Worm (Caenorhabditis elegans) whole organism, young adult: ENCODE measurements around the gene F19C6.2.
A peak's percentile ranks its signal among the peaks of the same experiment; 100 is the strongest.

Experiments
- B0019.2 ChIP-seq: fragments of 200-800 bp; sonication (Bioruptor generic); conservative IDR thresholded peaks from 2 replicates; pipeline ENCODE4 v1.3.6; 2022; ENCODE audit warnings: missing genetic modification reagents, missing genetic modification characterization, missing compliant biosample characterization
- B0261.1 ChIP-seq: sonication (generic microtip); optimal IDR thresholded peaks from 2 replicates; lab custom pipeline; 2016; ENCODE audit warnings: mild to moderate bottlenecking, missing genetic modification characterization, moderate library complexity, missing compliant biosample characterization
- B0336.3 ChIP-seq: fragments of 200-800 bp; sonication (Bioruptor generic); IDR thresholded peaks from 2 replicates; pipeline ENCODE4 v1.3.6; 2022; ENCODE audit warnings: missing genetic modification characterization, missing compliant biosample characterization
- C06A6.2 ChIP-seq: fragments of 200-800 bp; sonication (Bioruptor generic); conservative IDR thresholded peaks from 2 replicates; pipeline ENCODE4 v1.3.6; 2022; ENCODE audit warnings: missing genetic modification characterization, missing compliant biosample characterization
- C17E4.6 ChIP-seq: fragments of 200-800 bp; sonication (Bioruptor generic); IDR thresholded peaks from 2 replicates; pipeline ENCODE4 v1.3.6; 2022; ENCODE audit warnings: missing genetic modification reagents, missing genetic modification characterization, missing compliant biosample characterization
- F10E7.11 ChIP-seq: sonication (generic microtip); optimal IDR thresholded peaks from 2 replicates; lab custom pipeline; 2017; ENCODE audit warnings: mild to moderate bottlenecking, missing genetic modification characterization, moderate library complexity, missing compliant biosample characterization
- F23B12.7 ChIP-seq: sonication (generic microtip); optimal IDR thresholded peaks from 2 replicates; lab custom pipeline; 2017; ENCODE audit warnings: missing genetic modification characterization, mild to moderate bottlenecking, missing compliant biosample characterization, antibody characterized with exemption, moderate library complexity; ENCODE audit not compliant: insufficient read depth
- F49E8.2 ChIP-seq: sonication (generic microtip); optimal IDR thresholded peaks from 3 replicates; lab custom pipeline; 2017; ENCODE audit warnings: missing genetic modification characterization, mild to moderate bottlenecking, missing compliant biosample characterization, antibody characterized with exemption, moderate library complexity; ENCODE audit not compliant: insufficient read depth
- F55B11.4 ChIP-seq: sonication (generic microtip); optimal IDR thresholded peaks from 2 replicates; lab custom pipeline; 2016; ENCODE audit warnings: missing compliant biosample characterization, missing genetic modification characterization, borderline replicate concordance; ENCODE audit not compliant: insufficient read depth
- Y53F4B.3 ChIP-seq: fragments of 200-800 bp; sonication (Bioruptor generic); IDR thresholded peaks from 2 replicates; pipeline ENCODE4 v1.3.6; 2022; ENCODE audit warnings: missing genetic modification reagents, missing genetic modification characterization, missing compliant biosample characterization
- Y56A3A.18 ChIP-seq: fragments of 200-800 bp; sonication (Bioruptor generic); IDR thresholded peaks from 2 replicates; pipeline ENCODE4 v1.3.6; 2022; ENCODE audit warnings: missing genetic modification reagents, missing genetic modification characterization, missing compliant biosample characterization
- Y95B8A.8 ChIP-seq: fragments of 200-800 bp; sonication (Bioruptor generic); IDR thresholded peaks from 2 replicates; pipeline ENCODE4 v1.3.6; 2022; ENCODE audit warnings: missing genetic modification reagents, missing genetic modification characterization, missing compliant biosample characterization
- akir-1 ChIP-seq: fragments of 200-800 bp; sonication (Bioruptor generic); optimal IDR thresholded peaks from 2 replicates; lab custom pipeline; 2018; ENCODE audit warnings: mild to moderate bottlenecking, missing genetic modification characterization, moderate library complexity, missing compliant biosample characterization
- ama-1 ChIP-seq, 3 experiments: fragments of 150-350 bp in 1 of 3; sonication (generic microtip) in 2 of 3; optimal IDR thresholded peaks; 2 replicates each; lab custom pipeline; 2014 to 2018; ENCODE audit warnings: missing biosample characterization in 2 of 3, missing genetic modification characterization in 2 of 3, missing genetic modification reagents in 2 of 3
- aptf-2 ChIP-seq: fragments of 200-800 bp; sonication (Bioruptor generic); conservative IDR thresholded peaks from 2 replicates; pipeline ENCODE4 v1.3.6; 2022; ENCODE audit warnings: missing genetic modification reagents, missing genetic modification characterization, missing compliant biosample characterization
- chd-7 ChIP-seq: sonication (generic microtip); optimal IDR thresholded peaks from 2 replicates; lab custom pipeline; 2016; ENCODE audit warnings: mild to moderate bottlenecking, missing genetic modification characterization, moderate library complexity, missing compliant biosample characterization
- dox-1 ChIP-seq: fragments of 200-800 bp; sonication (Bioruptor generic); IDR thresholded peaks from 2 replicates; pipeline ENCODE4 v1.3.6; 2022; ENCODE audit warnings: missing genetic modification reagents, missing genetic modification characterization, missing compliant biosample characterization
- efl-1 ChIP-seq: fragments of 150-350 bp; optimal IDR thresholded peaks from 2 replicates; lab custom pipeline; 2014; ENCODE audit warnings: missing biosample characterization, missing genetic modification reagents, missing genetic modification characterization
- fkh-3 ChIP-seq: sonication (generic microtip); optimal IDR thresholded peaks from 2 replicates; lab custom pipeline; 2016; ENCODE audit warnings: mild to moderate bottlenecking, missing genetic modification characterization, missing compliant biosample characterization
- hlh-12 ChIP-seq: sonication (generic microtip); optimal IDR thresholded peaks from 2 replicates; lab custom pipeline; 2016; ENCODE audit warnings: missing genetic modification characterization, missing compliant biosample characterization
- hlh-26 ChIP-seq: fragments of 200-800 bp; sonication (Bioruptor generic); conservative IDR thresholded peaks from 2 replicates; pipeline ENCODE4 v1.3.6; 2022; ENCODE audit warnings: missing genetic modification reagents, missing genetic modification characterization, missing compliant biosample characterization
- hrde-1 ChIP-seq: sonication (generic microtip); optimal IDR thresholded peaks from 2 replicates; lab custom pipeline; 2016; ENCODE audit warnings: missing genetic modification characterization, mild to moderate bottlenecking, missing compliant biosample characterization, moderate library complexity, missing genotype, missing genetic modification reagents, borderline replicate concordance
- let-526 ChIP-seq: fragments of 200-800 bp; sonication (Bioruptor generic); IDR thresholded peaks from 2 replicates; pipeline ENCODE4 v1.3.6; 2022; ENCODE audit warnings: missing genetic modification reagents, missing genetic modification characterization, missing compliant biosample characterization
- lin-54 ChIP-seq: fragments of 200-800 bp; sonication (Bioruptor generic); optimal IDR thresholded peaks from 2 replicates; lab custom pipeline; 2018; ENCODE audit warnings: mild to moderate bottlenecking, missing genetic modification characterization, missing compliant biosample characterization
- lsy-27 ChIP-seq: sonication (generic microtip); optimal IDR thresholded peaks from 2 replicates; lab custom pipeline; 2017; ENCODE audit warnings: missing genetic modification characterization, mild to moderate bottlenecking, missing compliant biosample characterization, antibody characterized with exemption, missing genotype, borderline replicate concordance; ENCODE audit not compliant: insufficient read depth
- nfya-1 ChIP-seq: sonication (generic microtip); optimal IDR thresholded peaks from 2 replicates; lab custom pipeline; 2017; ENCODE audit warnings: antibody characterized with exemption, missing compliant biosample characterization, missing genetic modification characterization, borderline replicate concordance; ENCODE audit not compliant: insufficient read depth
- nhr-120 ChIP-seq: fragments of 200-800 bp; sonication (Bioruptor generic); IDR thresholded peaks from 2 replicates; pipeline ENCODE4 v1.3.6; 2022; ENCODE audit warnings: missing genetic modification characterization, missing compliant biosample characterization
- nhr-80 ChIP-seq: sonication (generic microtip); optimal IDR thresholded peaks from 2 replicates; lab custom pipeline; 2016; ENCODE audit warnings: missing genetic modification characterization, missing compliant biosample characterization
- rcor-1 ChIP-seq: fragments of 200-800 bp; sonication (Bioruptor generic); IDR thresholded peaks from 2 replicates; pipeline ENCODE4 v1.3.6; 2022; ENCODE audit warnings: missing genetic modification reagents, missing genetic modification characterization, missing compliant biosample characterization
- rec-8 ChIP-seq, 2 experiments: sonication (generic microtip); optimal IDR thresholded peaks; 2 replicates each; lab custom pipeline; 2016; ENCODE audit warnings: mild to moderate bottlenecking in 2 of 2, missing genetic modification characterization in 2 of 2, missing genetic modification reagents in 2 of 2, missing genotype in 2 of 2, missing biosample characterization in 1 of 2, missing compliant biosample characterization in 1 of 2, moderate library complexity in 1 of 2
- repo-1 ChIP-seq: sonication (generic microtip); optimal IDR thresholded peaks from 2 replicates; lab custom pipeline; 2017; ENCODE audit warnings: mild to moderate bottlenecking, missing genetic modification characterization, missing compliant biosample characterization
- rpc-1 ChIP-seq, 2 experiments: fragments of 150-350 bp in 1 of 2; sonication (generic microtip) in 1 of 2; optimal IDR thresholded peaks; 2 replicates each; lab custom pipeline; 2014 to 2018; ENCODE audit warnings: missing biosample characterization in 1 of 2, missing genetic modification characterization in 1 of 2, missing genetic modification reagents in 1 of 2, missing genotype in 1 of 2
- sea-2 ChIP-seq: fragments of 200-800 bp; sonication (Bioruptor generic); IDR thresholded peaks from 2 replicates; pipeline ENCODE4 v1.3.6; 2022; ENCODE audit warnings: missing genetic modification characterization, missing compliant biosample characterization
- snpc-1.1 ChIP-seq: sonication (generic microtip); optimal IDR thresholded peaks from 2 replicates; lab custom pipeline; 2017; ENCODE audit warnings: missing genetic modification characterization, mild to moderate bottlenecking, missing compliant biosample characterization, antibody characterized with exemption, moderate library complexity, missing genotype, missing genetic modification reagents; ENCODE audit not compliant: insufficient read depth
- snpc-4 ChIP-seq, 5 experiments: fragments of 150-350 bp in 1 of 5; sonication (generic microtip) in 4 of 5; optimal IDR thresholded peaks; 2 replicates each; lab custom pipeline; 2014 to 2018; ENCODE audit warnings: missing genetic modification characterization in 5 of 5, missing biosample characterization in 3 of 5, antibody characterized with exemption in 2 of 5, mild to moderate bottlenecking in 2 of 5, missing compliant biosample characterization in 2 of 5, missing genotype in 2 of 5, moderate library complexity in 2 of 5, missing genetic modification reagents in 1 of 5
- tbp1 ChIP-seq: fragments of 200-800 bp; sonication (Bioruptor generic); optimal IDR thresholded peaks from 2 replicates; lab custom pipeline; 2018; ENCODE audit warnings: mild to moderate bottlenecking, missing genetic modification characterization, missing compliant biosample characterization
- ztf-18 ChIP-seq: sonication (generic microtip); optimal IDR thresholded peaks from 2 replicates; lab custom pipeline; 2016; ENCODE audit warnings: missing genotype, mild to moderate bottlenecking, missing genetic modification characterization, missing compliant biosample characterization
- ztf-22 ChIP-seq: fragments of 200-800 bp; sonication (Bioruptor generic); optimal IDR thresholded peaks from 2 replicates; lab custom pipeline; 2018; ENCODE audit warnings: mild to moderate bottlenecking, missing genetic modification characterization, moderate library complexity, missing compliant biosample characterization
- ztf-6 ChIP-seq: fragments of 200-800 bp; sonication (Bioruptor generic); IDR thresholded peaks from 2 replicates; pipeline ENCODE4 v1.3.6; 2022; ENCODE audit warnings: missing genetic modification reagents, missing genetic modification characterization, missing compliant biosample characterization

The F19C6.2 gene

DNA sequence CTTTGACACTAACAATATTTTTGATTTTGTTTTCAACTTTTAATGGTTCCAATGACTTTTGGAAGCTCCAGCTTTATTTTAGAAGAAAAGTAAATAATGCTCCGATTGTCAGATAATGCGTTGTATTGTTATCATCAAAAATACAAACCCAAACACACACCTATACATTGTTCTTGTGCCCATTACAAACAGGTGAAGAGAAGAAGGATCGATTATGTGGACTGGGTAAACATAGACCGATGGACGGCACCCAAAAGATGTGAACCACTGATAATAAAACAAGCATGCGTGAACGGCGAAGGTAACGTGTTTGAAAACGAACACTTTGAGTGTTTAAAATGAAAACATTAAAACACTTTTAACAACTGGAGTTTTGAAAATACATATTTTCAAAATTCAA, 13.6 kb upstream of the F19C6.2 start:
- TF ChIP-seq snpc-1.1 (tag; lab: Kevin White, UChicago) (no peak), sea-2 (GFP tag; lab: Robert Waterston, UW) (no peak), ama-1 (optimal IDR thresholded peaks at IDR 0.05; lab: Kevin White, UChicago) (no peak), ama-1 (GFP tag; optimal IDR thresholded peaks at IDR 0.05; lab: Kevin White, UChicago) (no peak), nhr-120 (GFP tag; lab: Robert Waterston, UW) (no peak), B0019.2 (GFP tag; lab: Robert Waterston, UW) (no peak), B0261.1 (tag; lab: Kevin White, UChicago) (no peak), dox-1 (no peak), repo-1 (no peak), let-526 (GFP tag; lab: Robert Waterston, UW) (no peak), nfya-1 (tag; lab: Kevin White, UChicago) (no peak), F55B11.4 (tag; lab: Kevin White, UChicago) (no peak)

DNA sequence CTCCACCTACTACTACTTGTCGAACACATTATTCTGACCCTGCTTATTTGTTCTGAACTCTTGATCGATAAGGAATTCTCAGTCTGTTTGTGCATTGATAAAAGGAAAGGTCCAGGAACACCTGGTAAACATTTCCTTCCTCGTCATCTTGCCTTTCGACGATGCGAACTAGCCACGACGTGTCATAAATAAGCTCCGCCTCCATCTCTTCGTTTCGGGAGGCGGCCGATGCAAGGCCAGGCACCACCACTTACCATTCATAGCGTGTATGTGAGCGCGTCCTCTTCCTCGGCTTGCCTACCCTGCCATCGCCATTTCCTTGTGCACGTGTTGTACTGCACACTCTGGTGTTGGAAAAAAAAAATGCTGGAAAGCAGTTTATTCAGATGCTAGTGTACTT, 11.9 kb upstream of the F19C6.2 start:
- no peak for TF ChIP-seq snpc-4 (GFP tag; optimal IDR thresholded peaks at IDR 0.05; lab: Kevin White, UChicago)
- TF ChIP-seq snpc-4 (tag; optimal IDR thresholded peaks at IDR 0.05; lab: Kevin White, UChicago): peak in 2 of 4 experiments; percentile 63 to 71
- no peak for TF ChIP-seq F23B12.7
- TF ChIP-seq Y95B8A.8 (GFP tag; lab: Robert Waterston, UW): no peak
- TF ChIP-seq ztf-6 (GFP tag; lab: Robert Waterston, UW): no peak
- TF ChIP-seq nhr-120 (GFP tag; lab: Robert Waterston, UW): no peak
- TF ChIP-seq snpc-1.1 (tag; lab: Kevin White, UChicago): no peak
- TF ChIP-seq F49E8.2 (tag; lab: Kevin White, UChicago): no peak
- TF ChIP-seq rpc-1 (optimal IDR thresholded peaks at IDR 0.05; lab: Kevin White, UChicago): no peak
- TF ChIP-seq rpc-1 (tag; optimal IDR thresholded peaks at IDR 0.05; lab: Kevin White, UChicago): no peak

DNA sequence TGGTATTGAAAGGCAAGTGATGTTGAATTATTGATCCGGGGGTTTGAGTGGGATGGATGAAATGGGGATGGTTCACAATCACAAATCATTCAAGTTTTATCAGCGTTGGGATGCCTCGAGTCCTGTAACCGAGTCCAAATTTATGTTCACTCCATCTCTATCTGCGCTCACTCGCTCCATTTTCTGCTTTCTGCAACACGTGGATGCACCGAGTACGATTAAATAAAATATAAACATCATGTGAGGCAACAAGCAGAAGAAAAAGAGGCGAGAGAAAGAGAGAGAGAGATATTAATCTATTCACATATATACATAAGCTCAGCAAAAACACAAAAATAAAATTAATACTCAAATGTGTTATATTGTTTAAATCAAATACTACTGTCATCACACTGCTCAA, 7.6 kb upstream of the F19C6.2 start:
- TF ChIP-seq hrde-1 (tag; lab: Kevin White, UChicago) (no peak), fkh-3 (tag; lab: Kevin White, UChicago) (no peak), chd-7 (tag; lab: Kevin White, UChicago) (no peak), ztf-22 (GFP tag; lab: Kevin White, UChicago) (no peak), hlh-12 (tag; lab: Kevin White, UChicago) (no peak), nhr-120 (GFP tag; lab: Robert Waterston, UW) (no peak), lin-54 (no peak), snpc-4 (GFP tag; optimal IDR thresholded peaks at IDR 0.05; lab: Kevin White, UChicago) (no peak), snpc-4 (tag; optimal IDR thresholded peaks at IDR 0.05; lab: Kevin White, UChicago) (no peak), Y56A3A.18 (GFP tag; lab: Robert Waterston, UW) (no peak)

DNA sequence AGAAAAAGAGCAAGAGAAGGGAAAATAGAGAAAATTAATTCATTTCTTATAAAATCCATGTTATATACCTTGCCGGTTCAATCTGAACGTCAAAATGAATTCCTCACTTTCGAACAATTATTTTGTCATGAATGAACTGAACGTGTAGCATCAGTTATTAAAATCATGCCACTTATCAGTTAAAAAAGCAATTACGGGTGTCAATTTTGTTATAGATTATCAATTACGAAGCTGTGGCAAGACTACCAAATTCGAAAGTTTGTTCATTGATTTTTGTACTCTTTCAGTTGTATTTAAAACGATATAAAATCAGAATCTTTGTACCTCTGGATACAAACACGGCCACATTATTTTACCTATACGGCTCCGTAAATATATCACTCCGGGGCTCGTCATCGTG, 3.4 kb upstream of the F19C6.2 start:
- TF ChIP-seq nhr-80 (tag; lab: Kevin White, UChicago): peak; percentile 61
- TF ChIP-seq aptf-2 (GFP tag; lab: Robert Waterston, UW): no peak

DNA sequence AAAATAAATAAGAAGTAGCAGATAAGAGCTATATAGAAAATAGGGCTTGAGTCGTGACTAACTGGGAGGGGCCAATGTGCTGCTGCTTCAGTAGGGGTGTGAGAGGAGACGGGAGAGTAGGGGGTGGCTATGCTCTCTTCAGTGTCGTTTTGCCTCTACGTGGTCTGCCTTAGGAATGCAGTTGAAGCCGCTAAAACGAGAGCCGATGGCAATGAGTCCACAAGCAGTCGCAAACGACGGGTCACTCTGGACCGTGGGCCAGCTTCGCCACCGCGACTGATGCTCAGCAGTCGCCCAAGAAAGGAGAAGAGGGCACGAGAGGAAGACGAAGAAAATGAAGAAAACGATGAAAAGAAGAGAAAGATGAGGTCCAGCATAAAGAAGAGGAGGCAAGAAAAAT, 1.5 kb upstream of the F19C6.2 start, which contains the start of gene grk-1:
Gene grk-1 (minus strand): TSS at position 17 of the 400 bp plus-strand sequence.
- TF ChIP-seq hlh-26 (GFP tag; lab: Robert Waterston, UW): no peak
- TF ChIP-seq rcor-1 (GFP tag; lab: Robert Waterston, UW): no peak
- no peak for TF ChIP-seq efl-1
- no peak for TF ChIP-seq rec-8 (tag; optimal IDR thresholded peaks at IDR 0.05; lab: Kevin White, UChicago)
- TF ChIP-seq lsy-27: no peak
- no peak for TF ChIP-seq C06A6.2 (GFP tag; lab: Robert Waterston, UW)
- no peak for TF ChIP-seq ztf-18 (tag; lab: Kevin White, UChicago)
- TF ChIP-seq snpc-1.1 (tag; lab: Kevin White, UChicago): no peak
- TF ChIP-seq F10E7.11 (tag; lab: Kevin White, UChicago): no peak
- TF ChIP-seq tbp1 (GFP tag; lab: Kevin White, UChicago): no peak
- no peak for TF ChIP-seq Y53F4B.3 (GFP tag; lab: Robert Waterston, UW)
- no peak for TF ChIP-seq akir-1 (GFP tag; lab: Kevin White, UChicago)
- no peak for TF ChIP-seq B0336.3 (GFP tag; lab: Robert Waterston, UW)
- no peak for TF ChIP-seq C17E4.6
